Worm (Caenorhabditis elegans) whole organism, midembryonic: Measurements from ENCODE around the gene srz-105.

Experiments
- cog-1 ChIP-seq: sonication (generic microtip); optimal IDR thresholded peaks from 2 replicates; lab custom pipeline; 2016; ENCODE audit warnings: missing genetic modification characterization, missing compliant biosample characterization
- flt-1 ChIP-seq: fragments of 200-800 bp; sonication (Bioruptor generic); IDR thresholded peaks from 2 replicates; pipeline ENCODE4 v1.3.6; 2022; ENCODE audit warnings: missing genetic modification characterization, missing compliant biosample characterization
- klf-2 ChIP-seq: fragments of 200-800 bp; sonication (Bioruptor generic); conservative IDR thresholded peaks from 2 replicates; pipeline ENCODE4 v1.3.6; 2022; ENCODE audit warnings: missing genetic modification reagents, missing genetic modification characterization, missing compliant biosample characterization
- ref-1 ChIP-seq: fragments of 200-800 bp; sonication (Bioruptor generic); conservative IDR thresholded peaks from 2 replicates; pipeline ENCODE4 v1.3.6; 2022; ENCODE audit warnings: missing genetic modification reagents, missing genetic modification characterization, missing compliant biosample characterization
- tab-1 ChIP-seq: fragments of 200-800 bp; sonication (Bioruptor generic); IDR thresholded peaks from 2 replicates; pipeline ENCODE4 v1.3.6; 2022; ENCODE audit warnings: missing genetic modification characterization, missing compliant biosample characterization
- ztf-23 ChIP-seq: fragments of 200-800 bp; sonication (Bioruptor generic); IDR thresholded peaks from 2 replicates; pipeline ENCODE4 v1.3.6; 2022; ENCODE audit warnings: missing genetic modification reagents, missing genetic modification characterization, missing compliant biosample characterization
- ztf-29 ChIP-seq: fragments of 200-800 bp; sonication (Bioruptor generic); IDR thresholded peaks from 2 replicates; pipeline ENCODE4 v1.3.6; 2022; ENCODE audit warnings: missing genetic modification reagents, missing genetic modification characterization, missing compliant biosample characterization

DNA sequence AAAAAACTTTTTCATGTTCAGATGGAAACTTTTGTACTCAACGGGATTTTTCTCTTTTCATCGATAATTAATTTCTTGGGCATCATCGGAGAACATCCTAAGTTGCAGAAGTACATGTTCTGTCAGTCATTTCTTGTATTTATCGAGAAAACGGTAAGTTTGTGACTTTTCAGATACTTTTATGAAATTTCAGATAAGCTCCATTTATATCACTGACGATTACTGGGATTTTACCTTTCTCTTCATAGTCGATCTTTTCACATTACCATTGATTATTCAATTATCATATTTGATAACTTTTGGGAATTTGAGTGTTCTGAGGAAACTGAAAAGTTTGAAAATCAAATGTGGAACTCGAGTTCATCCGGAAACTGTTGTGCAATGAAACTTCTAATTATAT, at the start of gene srz-105:
- TF ChIP-seq ztf-29 (GFP tag; lab: Robert Waterston, UW) (no peak), ztf-23 (GFP tag; lab: Robert Waterston, UW) (no peak), ref-1 (GFP tag; lab: Robert Waterston, UW) (no peak), flt-1 (GFP tag; lab: Robert Waterston, UW) (no peak), klf-2 (no peak), cog-1 (tag; lab: Kevin White, UChicago) (no peak), tab-1 (GFP tag; lab: Robert Waterston, UW) (no peak)
